Fruit fly (Drosophila melanogaster) S2 (cell line): Measurements from ENCODE around the gene CG32488.

ENCODE experiments used
- CG8478 ChIP-seq: fragments of >200 bp; optimal IDR thresholded peaks from 2 replicates; lab custom pipeline; 2018
- CTCF ChIP-seq, 2 experiments: fragments of >200 bp; optimal IDR thresholded peaks; 2 replicates each; lab custom pipeline; 2018

DNA sequence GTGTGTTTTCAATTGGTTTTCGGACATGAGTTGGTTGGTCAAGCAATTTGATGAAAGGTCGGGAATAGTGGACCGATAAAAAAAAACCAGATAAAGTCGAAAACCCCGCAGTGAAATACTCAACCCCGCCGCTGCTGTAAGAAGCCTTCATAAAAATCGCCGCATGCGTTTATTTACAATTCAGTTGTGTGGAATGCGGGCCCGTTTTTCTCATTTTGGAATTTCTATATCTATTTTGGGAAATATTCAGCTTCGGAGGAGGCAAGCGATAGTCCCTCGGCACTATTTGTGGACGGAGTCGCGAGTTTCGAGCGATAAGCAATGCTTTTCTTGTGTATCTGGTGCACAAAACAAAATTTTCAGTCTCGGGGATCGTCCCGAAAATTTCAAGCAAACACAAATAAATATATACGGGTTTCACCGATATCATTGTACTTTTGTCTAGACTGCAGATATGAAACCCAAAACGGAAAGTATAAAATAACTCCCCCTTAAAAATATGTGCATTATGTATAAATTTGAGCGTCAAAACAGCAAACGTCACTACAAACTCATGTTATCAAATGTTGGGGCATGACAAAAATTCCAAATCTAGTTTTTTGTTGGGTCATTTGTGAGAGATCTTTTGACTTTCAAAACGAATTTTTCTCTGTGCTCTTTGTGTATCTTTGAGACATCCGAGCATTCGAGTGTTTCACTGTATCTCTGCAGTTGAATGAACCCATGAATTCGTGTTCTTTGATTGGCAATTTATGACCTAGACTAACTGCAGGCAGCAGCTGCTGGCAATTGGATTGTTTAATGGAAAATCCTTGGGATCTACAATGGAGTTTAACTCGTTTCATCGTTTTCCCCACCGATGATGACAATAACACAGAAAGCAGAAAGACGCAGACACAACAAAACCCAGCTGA lies 43.4 kb upstream of the CG32488 start:
- TF ChIP-seq CG8478 (lab: Kevin White, UChicago) = no peak
- TF ChIP-seq CTCF (optimal IDR thresholded peaks at IDR 0.05; lab: Kevin White, UChicago) = no peak
